Fruit fly (Drosophila melanogaster): ENCODE measurements around the gene Ca-alpha1T.

Ca-alpha1T gene

DNA sequence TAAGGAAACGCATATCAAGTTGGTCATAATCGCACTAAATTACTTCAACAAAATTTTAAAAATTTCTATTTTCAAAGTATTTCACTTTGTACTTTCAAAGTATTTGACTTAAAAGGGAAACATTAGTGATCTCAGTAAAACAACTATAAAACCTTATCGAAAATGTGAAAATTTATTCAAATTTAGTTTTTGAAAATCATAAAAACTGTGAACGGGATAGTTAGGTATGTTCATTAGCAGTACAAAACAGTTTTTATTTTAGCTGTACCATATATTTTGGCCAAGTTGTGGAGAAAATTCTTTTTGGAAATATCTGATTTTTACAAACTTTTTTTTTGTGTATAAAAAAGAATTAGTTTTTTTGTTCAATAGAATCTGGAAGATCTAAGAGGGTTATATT is 126.0 kb downstream of the Ca-alpha1T start, which contains the start of gene CG43115 (continued):
- TF ChIP-seq HmgZ (tag; optimal IDR thresholded peaks at IDR 0.05) (no peak), tap (tag; optimal IDR thresholded peaks at IDR 0.05) (no peak), CG8089 (GFP tag; optimal IDR thresholded peaks at IDR 0.05) (no peak), Hr3 (GFP tag; optimal IDR thresholded peaks at IDR 0.05) (no peak)

DNA sequence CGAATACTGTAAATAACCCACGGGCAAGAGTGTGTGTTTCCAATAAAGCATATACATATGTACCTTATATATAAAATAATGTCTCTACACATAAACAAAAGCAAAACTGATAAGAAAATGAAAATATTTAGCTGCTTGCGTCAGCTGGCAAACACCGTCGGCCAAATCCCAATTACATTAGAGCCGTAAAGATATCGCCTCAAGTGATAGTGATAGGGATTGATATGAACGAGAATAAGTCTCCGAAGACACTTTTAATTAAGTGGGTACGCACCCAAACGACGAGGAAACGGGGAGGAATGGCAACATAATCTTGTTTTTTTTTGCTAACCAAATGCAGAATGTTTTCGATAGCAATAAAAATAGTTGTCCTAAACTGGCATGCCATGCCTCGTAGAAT is 127.8 kb downstream of the Ca-alpha1T start:
- TF ChIP-seq mirr (GFP tag; optimal IDR thresholded peaks at IDR 0.05) (peak; percentile 74), sug (tag; optimal IDR thresholded peaks at IDR 0.05) (peak; percentile 26), CG9932 (GFP tag; IDR thresholded peaks at IDR 0.05) (no peak), CG15269 (tag; optimal IDR thresholded peaks at IDR 0.05) (no peak), CG43689 (GFP tag; IDR thresholded peaks at IDR 0.05) (no peak), NK7.1 (GFP tag; optimal IDR thresholded peaks at IDR 0.05) (no peak), exex (tag; optimal IDR thresholded peaks at IDR 0.05) (peak; percentile 81), Rx (GFP tag; IDR thresholded peaks at IDR 0.05) (no peak), CG18262 (tag; optimal IDR thresholded peaks at IDR 0.05) (no peak), gcm2 (GFP tag; optimal IDR thresholded peaks at IDR 0.05) (no peak), croc (GFP tag; conservative IDR thresholded peaks at IDR 0.05) (no peak), sd (tag; optimal IDR thresholded peaks at IDR 0.05) (peak; percentile 30), Pdp1 (GFP tag; optimal IDR thresholded peaks at IDR 0.05) (peak in 1 of 2 experiments; percentile 7), cato (GFP tag; optimal IDR thresholded peaks at IDR 0.05; ENCODE audit: borderline replicate concordance) (no peak), CG15696 (tag; optimal IDR thresholded peaks at IDR 0.05) (no peak)

DNA sequence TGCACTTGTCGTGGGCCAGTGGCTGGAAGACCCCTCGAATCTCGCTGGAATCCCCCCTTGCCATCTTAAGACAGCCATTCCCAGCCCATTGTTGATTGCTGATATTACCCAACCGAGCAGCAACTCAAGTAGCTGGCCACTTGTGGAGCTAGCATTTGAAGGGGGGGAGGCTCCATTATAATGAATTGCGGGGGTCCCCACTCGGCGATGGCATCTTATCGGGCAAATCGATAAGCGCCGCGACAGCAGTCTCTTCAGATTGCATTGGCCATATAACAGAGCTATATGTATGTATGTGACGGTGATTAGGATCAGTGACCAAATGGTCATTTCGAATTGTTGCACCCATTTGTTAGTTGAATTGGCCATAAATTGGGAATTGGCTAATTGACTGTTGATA is 130.1 kb downstream of the Ca-alpha1T start:
- TF ChIP-seq Rx (GFP tag; IDR thresholded peaks at IDR 0.05) (no peak), Hr3 (GFP tag; optimal IDR thresholded peaks at IDR 0.05) (no peak), sug (tag; optimal IDR thresholded peaks at IDR 0.05) (peak; percentile 91), exex (tag; optimal IDR thresholded peaks at IDR 0.05) (peak; percentile 27), bcd (GFP tag; optimal IDR thresholded peaks at IDR 0.05) (no peak), Dip3 (GFP tag; optimal IDR thresholded peaks at IDR 0.05) (no peak), vnd (GFP tag; IDR thresholded peaks at IDR 0.05; ENCODE audit: partially characterized antibody) (0 out of 3 replicates have a peak, but pooled peaks have one; percentile 34), grn (GFP tag; optimal IDR thresholded peaks at IDR 0.05) (peak; percentile 91), al (GFP tag; IDR thresholded peaks at IDR 0.05) (no peak), crol (GFP tag; IDR thresholded peaks at IDR 0.05) (peak; percentile 34; the same call in 1 of the 2 replicates), Pdp1 (GFP tag; optimal IDR thresholded peaks at IDR 0.05) (peak in 1 of 2 experiments; percentile 38)

DNA sequence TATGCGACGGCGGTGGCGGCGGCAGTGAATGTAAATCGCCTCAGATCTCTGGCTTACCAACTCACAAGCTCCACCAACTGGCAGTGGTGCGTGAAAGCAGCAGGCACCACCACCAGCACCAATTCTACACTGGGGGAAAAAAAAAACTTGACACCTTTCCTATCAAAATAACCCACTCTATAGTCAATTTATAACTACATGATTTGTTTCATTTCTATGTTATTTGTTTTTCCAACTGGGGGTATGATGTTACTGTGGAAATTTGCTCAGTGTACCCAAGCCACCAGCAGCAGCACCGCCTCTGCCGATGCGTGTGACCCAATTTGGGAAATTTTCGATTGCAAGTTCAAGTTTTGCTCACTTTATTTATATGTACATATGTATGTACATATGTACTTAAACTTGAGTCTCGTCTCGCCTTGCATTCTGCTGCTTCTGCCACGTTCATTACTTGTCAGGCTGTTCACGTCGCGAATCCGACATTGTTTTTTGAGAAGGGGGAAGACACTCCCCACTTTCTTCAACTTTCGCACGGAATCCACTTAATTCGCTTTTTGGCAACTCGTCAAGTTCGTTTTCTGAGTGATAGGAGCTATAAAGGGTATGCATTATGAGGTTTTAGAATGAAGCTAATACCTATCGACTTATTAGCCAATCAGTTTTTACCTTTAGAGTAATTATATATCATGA is 133.0 kb downstream of the Ca-alpha1T start:
- TF ChIP-seq ham (GFP tag; IDR thresholded peaks at IDR 0.05) (no peak), CG4820 (GFP tag; optimal IDR thresholded peaks at IDR 0.05) (no peak), jigr1 (GFP tag; IDR thresholded peaks at IDR 0.05) (no peak), Ets97D (GFP tag; optimal IDR thresholded peaks at IDR 0.05) (no peak), Xbp1 (GFP tag; optimal IDR thresholded peaks at IDR 0.05) (peak; percentile 29), HLH3B (GFP tag; IDR thresholded peaks at IDR 0.05) (peak; percentile 38; the same call in 1 of the 2 replicates), so (GFP tag; IDR thresholded peaks at IDR 0.05) (0 out of 3 replicates have a peak, but pooled peaks have one; percentile 20), Mrtf (GFP tag; IDR thresholded peaks at IDR 0.05) (0 out of 3 replicates have a peak, but pooled peaks have one; percentile 13), CG15479 (GFP tag; optimal IDR thresholded peaks at IDR 0.05) (no peak), Sox102F (GFP tag; optimal IDR thresholded peaks at IDR 0.05) (peak; percentile 67), CG3065 (GFP tag; optimal IDR thresholded peaks at IDR 0.05) (no peak), Gug (GFP tag; IDR thresholded peaks at IDR 0.05) (0 out of 4 replicates have a peak, but pooled peaks have one; percentile 1), otp (GFP tag; IDR thresholded peaks at IDR 0.05) (0 out of 3 replicates have a peak, but pooled peaks have one; percentile 31), Dref (GFP tag; IDR thresholded peaks at IDR 0.05) (no peak), gem (tag; optimal IDR thresholded peaks at IDR 0.05) (peak; percentile 42), ems (GFP tag; optimal IDR thresholded peaks at IDR 0.05) (no peak), NFAT (GFP tag; IDR thresholded peaks at IDR 0.05) (no peak), CG12391 (tag; optimal IDR thresholded peaks at IDR 0.05) (peak; percentile 18), CG33213 (GFP tag; optimal IDR thresholded peaks at IDR 0.05) (no peak), chif (GFP tag; optimal IDR thresholded peaks at IDR 0.05) (peak in 1 of 2 experiments; percentile 2), CG4424 (GFP tag; optimal IDR thresholded peaks at IDR 0.05) (no peak)

Measured in whole organism, embryonic.